Worm (Caenorhabditis elegans) whole organism, late embryonic: ENCODE measurements around the gene srlf-2.

Experiments
- ama-1 ChIP-seq: fragments of 150-350 bp; optimal IDR thresholded peaks from 2 replicates; lab custom pipeline; 2014
- nfya-1 ChIP-seq: sonication (generic microtip); optimal IDR thresholded peaks from 2 replicates; lab custom pipeline; 2017; ENCODE audit warnings: missing genetic modification characterization, mild to moderate bottlenecking, missing compliant biosample characterization, antibody characterized with exemption, moderate library complexity
- zip-5 ChIP-seq: sonication (generic microtip); optimal IDR thresholded peaks from 2 replicates; lab custom pipeline; 2016; ENCODE audit warnings: missing genetic modification characterization, missing compliant biosample characterization

ce11 chrIV:8446904-8447303 is 43.1 kb upstream of the srlf-2 start, which contains the start of gene T01B11.1:
- TF ChIP-seq ama-1 (lab: Kevin White, UChicago) (no peak), nfya-1 (tag; lab: Kevin White, UChicago) (no peak), zip-5 (tag; lab: Kevin White, UChicago) (no peak)
